Worm (Caenorhabditis elegans) whole organism, late embryonic: ENCODE data around the gene nsph-1.1.

Source experiments
- F13H6.1 ChIP-seq: sonication (generic microtip); optimal IDR thresholded peaks from 2 replicates; lab custom pipeline; 2016; ENCODE audit warnings: missing genetic modification characterization, missing compliant biosample characterization
- ama-1 ChIP-seq: fragments of 150-350 bp; optimal IDR thresholded peaks from 2 replicates; lab custom pipeline; 2014
- hlh-6 ChIP-seq: sonication (generic microtip); optimal IDR thresholded peaks from 2 replicates; lab custom pipeline; 2016; ENCODE audit warnings: missing genotype, missing genetic modification characterization, missing compliant biosample characterization
- unc-86 ChIP-seq: sonication (generic microtip); optimal IDR thresholded peaks from 2 replicates; lab custom pipeline; 2016; ENCODE audit warnings: missing genetic modification characterization, missing compliant biosample characterization

DNA sequence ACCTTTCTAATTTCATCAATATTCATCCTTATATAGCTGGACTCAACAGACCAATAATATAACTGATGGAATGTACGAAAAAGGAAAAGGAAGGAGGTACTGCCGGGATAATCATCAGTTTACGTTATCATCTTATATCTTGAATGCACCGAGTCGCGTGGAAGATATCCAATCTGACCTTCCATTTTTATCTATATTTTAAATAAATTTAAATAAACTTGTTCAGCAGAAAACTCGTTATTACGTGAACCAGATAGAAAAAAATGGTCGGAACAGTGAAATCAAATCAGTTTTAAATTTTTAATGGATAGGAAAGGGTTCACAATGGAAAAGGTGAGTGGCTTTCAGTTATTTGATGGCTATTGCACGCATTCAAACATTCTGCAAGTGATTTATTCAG lies 322 bp downstream of the nsph-1.1 start, which contains the start of gene pah-1:
- no peak for TF ChIP-seq hlh-6 (tag; lab: Kevin White, UChicago)
- TF ChIP-seq unc-86, result no peak
- no peak for TF ChIP-seq F13H6.1 (tag; lab: Kevin White, UChicago)
- no peak for TF ChIP-seq ama-1
